Worm (Caenorhabditis elegans): ENCODE measurements around the gene hpo-30.
A peak's percentile ranks its signal among the peaks of the same experiment; 100 is the strongest.

Gene hpo-30

DNA sequence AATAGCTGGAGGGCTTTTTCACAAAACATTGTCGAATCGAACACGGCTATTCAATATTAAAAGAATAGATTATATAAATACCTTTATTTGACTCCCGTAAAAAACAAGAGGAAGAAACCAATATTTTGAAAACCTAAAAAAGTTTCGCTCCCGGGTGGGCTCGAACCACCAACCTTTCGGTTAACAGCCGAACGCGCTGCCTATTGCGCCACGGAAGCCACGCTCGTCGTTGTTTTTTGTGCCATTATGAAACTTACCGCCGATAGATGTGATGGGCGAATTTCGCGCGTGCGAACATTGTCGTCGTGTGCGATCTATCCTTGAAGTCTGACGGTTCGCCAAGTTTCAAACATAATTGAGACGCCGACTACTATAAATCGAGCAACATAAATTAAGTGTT, 21.7 kb upstream of the hpo-30 start (continued):
- peak; percentile 23 for TF ChIP-seq snpc-3.4 (tag; optimal IDR thresholded peaks at IDR 0.05)
- peak; percentile 30 for TF ChIP-seq madf-10 (tag; optimal IDR thresholded peaks at IDR 0.05)
- TF ChIP-seq him-1 (tag; optimal IDR thresholded peaks at IDR 0.05), result peak; percentile 81
- TF ChIP-seq athp-1 (tag; optimal IDR thresholded peaks at IDR 0.05), result no peak
- TF ChIP-seq tbp1 (GFP tag; optimal IDR thresholded peaks at IDR 0.05), result peak; percentile 93
- peak; percentile 21 for TF ChIP-seq ceh-27 (GFP tag; optimal IDR thresholded peaks at IDR 0.05)

DNA sequence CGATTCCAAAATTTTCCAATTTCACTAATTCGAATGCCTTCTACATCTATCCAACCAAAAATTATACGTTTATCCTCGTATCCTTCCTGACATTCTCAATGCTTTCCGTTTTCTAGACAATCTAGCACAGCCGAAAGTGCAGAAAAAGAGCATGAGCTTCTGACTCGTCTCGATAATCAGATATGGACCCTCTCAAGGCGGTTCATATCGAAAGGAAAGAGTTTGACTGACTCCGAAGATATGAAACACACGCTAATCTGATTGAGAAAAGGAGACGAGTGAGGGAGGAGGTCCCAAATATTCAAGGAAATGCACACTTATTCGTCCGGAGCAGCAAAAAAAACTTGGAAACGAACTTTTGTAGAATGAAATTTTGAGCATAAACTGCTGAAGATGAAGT, 19.0 kb upstream of the hpo-30 start:
- TF ChIP-seq cebp-1 (GFP tag; IDR thresholded peaks at IDR 0.05) (no peak), cebp-1 (tag; optimal IDR thresholded peaks at IDR 0.05) (no peak), chd-7 (tag; optimal IDR thresholded peaks at IDR 0.05) (no peak), sptf-2 (GFP tag; optimal IDR thresholded peaks at IDR 0.05) (no peak), ceh-100 (GFP tag; IDR thresholded peaks at IDR 0.05) (no peak), ceh-79 (tag; optimal IDR thresholded peaks at IDR 0.05) (no peak), Y56A3A.18 (GFP tag; IDR thresholded peaks at IDR 0.05) (no peak), Y67H2A.10 (GFP tag; conservative IDR thresholded peaks at IDR 0.05) (no peak), Y53F4B.3 (GFP tag; IDR thresholded peaks at IDR 0.05) (no peak), F10E7.11 (tag; optimal IDR thresholded peaks at IDR 0.05) (no peak), F33H1.4 (GFP tag; IDR thresholded peaks at IDR 0.05) (no peak), F57C9.4 (tag; optimal IDR thresholded peaks at IDR 0.05) (no peak), cebp-2 (GFP tag; IDR thresholded peaks at IDR 0.05) (no peak)

DNA sequence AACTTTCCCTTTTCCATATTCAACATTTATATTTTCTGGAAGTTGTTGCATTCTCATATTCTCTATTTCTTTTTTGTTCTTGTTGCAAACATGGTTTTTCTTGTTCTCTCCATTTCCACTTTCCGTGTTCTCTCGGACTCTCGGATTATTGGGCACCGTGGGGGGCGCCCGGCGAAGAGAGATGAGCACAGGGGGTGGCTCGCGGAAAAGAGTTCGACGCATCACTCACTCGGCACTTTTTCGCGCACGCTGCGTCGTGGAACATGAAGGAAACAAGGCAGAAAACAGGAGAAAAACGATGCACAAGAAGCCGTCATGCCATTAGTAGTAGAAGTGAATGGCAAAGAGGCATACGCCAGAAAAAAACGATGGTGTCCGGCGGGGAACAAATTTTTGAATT, 16.5 kb upstream of the hpo-30 start:
- TF ChIP-seq nfya-1 (tag; optimal IDR thresholded peaks at IDR 0.05; ENCODE audit: borderline replicate concordance, insufficient read depth) (no peak), let-607 (tag; optimal IDR thresholded peaks at IDR 0.05) (no peak), ccch-3 (GFP tag; optimal IDR thresholded peaks at IDR 0.05) (no peak), Y56A3A.18 (GFP tag; IDR thresholded peaks at IDR 0.05) (no peak), attf-5 (GFP tag; optimal IDR thresholded peaks at IDR 0.05) (no peak), C17E4.6 (GFP tag; IDR thresholded peaks at IDR 0.05) (no peak), hmg-1.2 (GFP tag; IDR thresholded peaks at IDR 0.05) (no peak)

DNA sequence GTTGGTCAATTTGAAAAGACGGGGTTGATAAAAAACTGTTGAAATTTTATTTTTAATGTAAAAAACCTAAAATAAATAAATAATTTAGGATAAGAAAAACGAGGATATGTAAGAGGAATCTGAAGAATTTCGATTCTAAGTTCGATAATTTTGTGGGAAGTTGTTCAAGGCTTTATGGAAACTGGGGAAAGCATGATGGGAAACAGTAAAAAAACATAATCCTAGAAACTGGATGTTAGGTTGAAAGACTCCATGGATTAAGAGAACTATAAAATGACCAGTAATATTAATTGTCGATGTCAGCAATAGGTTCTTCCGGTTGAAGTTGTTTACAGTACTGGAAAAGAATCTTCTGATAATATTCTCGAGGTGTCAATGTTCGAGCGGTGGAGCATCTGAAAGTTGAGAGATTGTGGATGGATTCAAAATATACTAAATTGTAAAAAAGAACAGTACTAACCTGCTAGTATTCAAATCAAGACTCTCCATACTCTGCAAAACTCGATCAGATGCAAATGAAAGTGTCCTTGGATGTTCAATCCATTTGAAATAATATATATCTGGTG, 10.2 kb upstream of the hpo-30 start:
- TF ChIP-seq hlh-26 (GFP tag; conservative IDR thresholded peaks at IDR 0.05) (no peak), ztf-28 (GFP tag; IDR thresholded peaks at IDR 0.05) (no peak), F23B12.7 (tag; optimal IDR thresholded peaks at IDR 0.05; ENCODE audit: insufficient read depth) (no peak), Y53F4B.3 (GFP tag; IDR thresholded peaks at IDR 0.05) (no peak), Y53G8AR.9 (GFP tag; conservative IDR thresholded peaks at IDR 0.05) (peak; percentile 20; the same call in 1 of the 2 replicates), F52B5.7 (tag; optimal IDR thresholded peaks at IDR 0.05) (peak; percentile 20), snpc-1.3 (tag; optimal IDR thresholded peaks at IDR 0.05; ENCODE audit: insufficient read depth) (peak; percentile 9), egl-18 (GFP tag; IDR thresholded peaks at IDR 0.05) (no peak), sdz-38 (tag; optimal IDR thresholded peaks at IDR 0.05) (no peak), B0336.3 (GFP tag; IDR thresholded peaks at IDR 0.05) (peak; percentile 16; the same call in 1 of the 2 replicates), ztf-18 (tag; optimal IDR thresholded peaks at IDR 0.05) (peak; percentile 4), mcd-1 (GFP tag; IDR thresholded peaks at IDR 0.05) (no peak), F10E7.11 (tag; optimal IDR thresholded peaks at IDR 0.05) (peak; percentile 42), snpc-4 (GFP tag; optimal IDR thresholded peaks at IDR 0.05) (no peak), snpc-4 (tag; optimal IDR thresholded peaks at IDR 0.05) (peak in 1 of 4 experiments; percentile 24), ekl-4 (GFP tag; IDR thresholded peaks at IDR 0.05) (peak; percentile 77; the same call in 1 of the 2 replicates), pbrm-1 (GFP tag; IDR thresholded peaks at IDR 0.05) (0 out of 2 replicates have a peak, but pooled peaks have one; percentile 19), efl-1 (GFP tag; optimal IDR thresholded peaks at IDR 0.05) (no peak), dpff-1 (tag; optimal IDR thresholded peaks at IDR 0.05) (peak; percentile 57), chd-7 (tag; optimal IDR thresholded peaks at IDR 0.05) (peak; percentile 15), snpc-3.4 (tag; optimal IDR thresholded peaks at IDR 0.05) (peak; percentile 37), madf-6 (GFP tag; IDR thresholded peaks at IDR 0.05) (peak; percentile 56), attf-6 (GFP tag; IDR thresholded peaks at IDR 0.05) (no peak)
